Fruit fly (Drosophila melanogaster) Kc167 (cell line): ENCODE measurements around the gene CG12231.

Source experiments
- Myc ChIP-seq: fragments of >200 bp; optimal IDR thresholded peaks from 2 replicates; lab custom pipeline; 2017; ENCODE audit warnings: missing external identifiers
- Sin3A ChIP-seq: fragments of >200 bp; optimal IDR thresholded peaks from 2 replicates; lab custom pipeline; 2018; ENCODE audit warnings: missing external identifiers
- h ChIP-seq: fragments of >200 bp; optimal IDR thresholded peaks from 3 replicates; lab custom pipeline; 2018; ENCODE audit warnings: missing external identifiers
- insv ChIP-seq: fragments of >200 bp; optimal IDR thresholded peaks from 3 replicates; lab custom pipeline; 2018; ENCODE audit warnings: missing external identifiers
- psq ChIP-seq: fragments of >200 bp; optimal IDR thresholded peaks from 2 replicates; lab custom pipeline; 2017; ENCODE audit warnings: missing external identifiers
- ttk ChIP-seq: sonication (Bioruptor generic); optimal IDR thresholded peaks from 2 replicates; lab custom pipeline; 2017; ENCODE audit warnings: missing external identifiers

Gene CG12231

dm6 chrX:19535394-19535793, 3.9 kb upstream of the CG12231 start:
- TF ChIP-seq Sin3A (lab: Kevin White, UChicago) (no peak), Myc (no peak), insv (lab: Kevin White, UChicago) (no peak), h (no peak), psq (lab: Kevin White, UChicago) (no peak), ttk (no peak)

DNA sequence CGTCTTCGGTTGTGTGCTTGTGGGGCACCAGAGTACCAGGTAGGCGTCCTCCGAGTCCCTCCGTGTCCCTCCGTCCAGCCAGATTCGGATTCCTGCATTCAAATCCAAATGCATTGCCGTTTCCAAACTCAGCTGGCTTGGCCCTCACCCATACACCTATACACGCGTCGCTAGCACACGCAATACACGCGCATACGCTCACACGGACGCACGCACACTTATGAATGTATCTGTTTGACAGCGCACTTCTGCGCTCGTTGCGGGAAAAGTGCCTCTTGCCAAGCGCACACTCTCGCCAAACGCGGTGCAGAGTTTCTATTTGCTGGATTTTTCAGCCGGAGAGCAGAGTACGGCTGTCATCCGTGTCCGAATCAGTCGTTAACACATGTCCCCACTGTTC, 8.9 kb downstream of the CG12231 start:
- TF ChIP-seq insv (lab: Kevin White, UChicago): no peak
- no peak for TF ChIP-seq Sin3A (lab: Kevin White, UChicago)
- TF ChIP-seq psq (lab: Kevin White, UChicago): no peak
- TF ChIP-seq Myc: no peak
- no peak for TF ChIP-seq ttk
- no peak for TF ChIP-seq h

DNA sequence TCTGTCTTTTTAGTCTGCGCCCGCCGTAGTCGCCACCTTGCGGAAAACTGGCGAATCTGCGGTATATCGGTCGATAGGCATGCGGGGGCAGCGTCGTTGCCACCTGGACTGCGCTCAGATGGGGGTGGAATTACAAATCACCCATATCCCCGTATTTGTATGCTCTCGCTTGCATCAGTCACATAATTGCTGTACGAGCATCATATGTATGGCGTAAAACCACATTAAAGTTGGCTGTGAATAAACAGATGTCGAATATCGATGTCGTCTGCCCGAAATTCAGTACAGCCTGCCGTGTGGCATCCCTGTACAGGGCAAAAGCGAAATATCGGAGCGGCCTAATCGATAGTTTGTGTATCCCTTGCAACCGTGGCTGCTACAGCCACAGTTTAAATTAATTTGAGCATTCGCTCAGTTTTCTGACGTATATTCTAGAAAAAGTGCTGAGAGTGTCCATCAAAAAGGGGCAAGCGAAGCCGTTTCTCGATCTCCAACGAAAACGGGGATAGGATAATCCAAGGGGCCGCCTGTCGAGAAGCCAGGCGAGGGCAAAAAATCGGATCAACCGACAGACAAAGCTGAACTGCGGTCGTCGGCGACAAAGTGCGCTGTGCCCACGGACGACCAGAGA, 9.7 kb downstream of the CG12231 start, which contains the start of the genes Idh3a and CoRest:
Gene Idh3a, minus strand, starts transcription at position 58 of the 631 bp plus-strand sequence.
Gene CoRest, plus strand, starts transcription at position 177 of the 631 bp plus-strand sequence.
- TF ChIP-seq Sin3A (lab: Kevin White, UChicago) (peak; percentile 66), insv (lab: Kevin White, UChicago) (no peak)

DNA sequence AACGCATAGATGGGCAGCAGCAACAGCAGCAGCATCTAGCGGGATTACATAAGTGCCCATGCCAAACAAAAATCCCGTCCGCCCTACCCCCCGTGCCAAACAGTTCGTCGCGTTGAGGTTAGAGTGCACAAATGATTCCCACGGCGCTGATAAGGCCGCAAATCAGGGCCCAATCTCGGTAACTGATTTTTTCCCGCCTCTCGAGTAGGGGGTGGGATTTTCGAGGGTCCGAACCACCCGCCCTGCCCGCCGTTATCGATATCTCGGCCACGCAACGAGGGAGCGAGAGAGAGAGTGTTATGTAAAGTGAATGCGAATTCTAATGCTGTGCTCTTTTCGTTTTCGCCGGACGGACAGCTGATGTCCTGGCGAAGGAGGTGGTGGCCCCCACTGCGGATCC, 10.7 kb downstream of the CG12231 start:
- TF ChIP-seq h (no peak), Myc (no peak), ttk (no peak), psq (lab: Kevin White, UChicago) (no peak), Sin3A (lab: Kevin White, UChicago) (no peak), insv (lab: Kevin White, UChicago) (no peak)

DNA sequence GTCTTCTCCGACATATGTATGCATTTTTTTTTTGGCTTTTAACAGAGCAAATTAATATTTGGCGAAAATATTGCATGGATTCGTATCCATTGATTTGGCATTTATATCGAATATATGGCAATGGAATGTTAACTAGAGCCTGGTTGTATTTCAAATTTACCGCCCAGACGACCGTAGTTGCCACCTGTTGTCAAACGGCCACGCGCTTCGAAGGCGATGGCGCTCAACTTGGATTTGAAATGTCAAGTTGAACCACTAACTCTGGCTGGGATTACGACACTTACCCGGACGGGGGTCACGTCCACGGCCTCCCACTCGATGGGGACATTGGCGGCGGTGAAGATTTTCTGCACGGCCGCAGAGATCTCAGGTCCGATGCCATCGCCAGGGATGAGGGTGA, 11.2 kb downstream of the CG12231 start:
- TF ChIP-seq Sin3A (lab: Kevin White, UChicago): no peak
- no peak for TF ChIP-seq insv (lab: Kevin White, UChicago)
- no peak for TF ChIP-seq ttk
- TF ChIP-seq Myc: no peak
- no peak for TF ChIP-seq h
- TF ChIP-seq psq (lab: Kevin White, UChicago): no peak

DNA sequence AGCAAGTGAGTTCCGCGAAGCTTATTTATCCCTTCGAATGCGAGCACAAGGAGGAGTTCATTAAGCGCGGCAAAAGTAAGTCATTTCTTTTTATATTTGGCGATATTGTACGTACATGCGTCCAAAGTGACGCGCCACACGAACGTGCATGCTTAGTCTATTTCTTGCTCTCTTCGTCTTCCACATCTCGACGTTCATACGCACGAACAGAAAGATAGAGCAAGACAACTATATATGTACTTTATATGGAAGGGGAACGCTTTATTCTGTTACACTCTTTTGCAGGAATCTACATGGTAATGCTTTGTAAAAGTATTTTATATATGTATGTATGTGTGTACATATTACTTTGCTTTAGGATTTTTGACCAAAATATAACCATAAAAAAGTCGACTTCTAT, 21.3 kb downstream of the CG12231 start:
- TF ChIP-seq Sin3A (lab: Kevin White, UChicago): no peak

DNA sequence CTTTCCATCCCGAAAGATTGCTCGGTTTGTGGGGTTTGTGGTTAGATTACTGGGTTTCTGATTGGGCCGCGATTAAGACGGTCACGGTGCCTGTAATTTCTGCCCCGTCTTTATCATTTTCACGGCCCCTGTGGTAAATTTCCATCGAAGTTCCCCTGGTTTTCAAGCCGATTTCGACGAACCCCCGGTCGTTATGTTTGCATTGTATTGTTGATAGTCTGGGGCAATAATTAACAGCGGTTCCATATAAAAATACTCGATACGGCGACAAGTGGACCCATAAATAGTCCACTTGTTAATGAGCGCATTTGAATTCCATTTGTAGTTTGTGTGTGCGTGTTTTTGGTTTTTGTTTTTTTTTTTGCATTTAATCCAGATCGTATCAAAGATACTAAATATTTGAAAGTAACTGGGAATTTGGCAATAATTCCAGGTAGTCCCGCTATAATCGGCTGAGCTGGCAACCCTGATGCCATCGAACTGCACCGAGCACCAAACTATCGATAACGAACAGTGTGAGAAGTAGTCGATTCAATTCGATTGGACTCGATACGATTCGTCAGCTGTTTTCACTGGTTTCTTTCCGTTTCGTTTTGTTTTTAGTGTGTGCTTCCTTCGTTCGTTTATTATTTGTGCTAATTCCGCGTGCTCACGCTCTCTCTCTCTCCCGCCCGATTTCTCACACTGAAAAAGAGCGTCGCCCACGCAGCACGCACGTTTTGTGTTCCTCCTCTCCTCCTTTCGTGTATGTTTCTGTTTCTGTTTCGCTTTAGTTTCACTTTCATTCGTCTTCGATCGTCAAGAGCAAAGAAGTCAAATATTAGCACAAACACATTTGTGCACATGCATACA, 26.0 kb downstream of the CG12231 start:
- peak; percentile 34 for TF ChIP-seq psq (lab: Kevin White, UChicago)
- TF ChIP-seq ttk: no peak

dm6 chrX:19504170-19504765, 27.3 kb downstream of the CG12231 start:
- TF ChIP-seq insv (lab: Kevin White, UChicago) (no peak), psq (lab: Kevin White, UChicago) (no peak), h (no peak), ttk (no peak), Sin3A (lab: Kevin White, UChicago) (no peak), Myc (no peak)

- TF ChIP-seq ttk (no peak), Sin3A (lab: Kevin White, UChicago) (no peak), h (no peak), insv (lab: Kevin White, UChicago) (no peak), psq (lab: Kevin White, UChicago) (no peak), Myc (no peak)
These were observed 30.3 kb downstream of the CG12231 start for dm6 chrX:19501274-19501673.

DNA sequence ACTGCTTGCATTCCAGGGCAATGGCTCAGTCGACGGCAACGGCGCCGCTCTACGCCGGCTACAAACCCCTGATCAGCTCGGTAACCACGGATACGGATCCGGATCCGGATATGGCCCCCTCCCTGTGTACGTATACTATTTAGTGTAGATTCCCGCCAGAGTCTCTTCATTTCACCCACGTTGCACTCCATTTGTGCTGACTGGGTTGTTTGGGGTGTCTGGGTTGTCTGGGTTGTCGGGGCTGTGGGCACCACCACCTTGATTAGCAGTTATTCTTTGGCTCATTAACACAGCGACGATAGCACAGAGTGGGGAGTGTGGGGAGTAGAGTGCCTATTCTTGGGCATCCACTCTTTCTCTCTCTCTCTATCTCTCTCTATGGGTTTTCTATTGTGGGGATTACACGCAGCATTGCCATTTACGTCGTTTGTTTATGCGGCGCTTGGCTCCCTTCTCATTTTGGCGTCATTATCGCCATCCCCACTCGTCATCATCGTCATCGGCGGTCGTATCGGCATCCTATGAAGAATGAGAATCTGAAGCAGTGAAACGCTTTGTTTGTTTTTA, 32.7 kb downstream of the CG12231 start:
- TF ChIP-seq Myc (no peak), h (no peak), Sin3A (lab: Kevin White, UChicago) (no peak), psq (lab: Kevin White, UChicago) (no peak), insv (lab: Kevin White, UChicago) (no peak), ttk (no peak)

dm6 chrX:19497782-19498440, 33.6 kb downstream of the CG12231 start:
- no peak for TF ChIP-seq ttk
- TF ChIP-seq psq (lab: Kevin White, UChicago): no peak
- no peak for TF ChIP-seq h
- TF ChIP-seq Sin3A (lab: Kevin White, UChicago): no peak
- TF ChIP-seq insv (lab: Kevin White, UChicago): no peak

DNA sequence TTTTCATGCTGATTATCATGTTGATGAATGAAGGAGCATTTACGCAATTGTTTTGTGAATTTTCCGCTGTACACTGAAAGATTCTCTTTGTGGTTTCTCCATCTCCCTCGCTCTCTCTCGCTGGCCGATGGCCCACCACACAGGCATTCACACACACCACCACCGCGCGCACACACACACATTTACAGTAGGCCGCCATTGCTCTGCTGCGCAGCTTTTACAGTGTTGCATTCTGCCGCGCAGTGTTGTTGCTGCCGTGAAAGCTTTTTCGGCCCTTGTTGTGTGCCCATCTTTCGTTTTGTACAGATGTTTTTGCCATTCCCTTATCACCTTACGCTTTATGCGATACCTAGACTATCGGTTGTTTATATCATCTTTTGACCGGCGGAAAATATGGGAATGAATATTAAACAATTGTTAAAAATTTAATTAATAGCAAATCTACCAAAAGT, 34.7 kb downstream of the CG12231 start:
- TF ChIP-seq ttk: no peak
- peak; percentile 88 for TF ChIP-seq psq (lab: Kevin White, UChicago)
